Worm (Caenorhabditis elegans): ENCODE measurements around the gene hda-1.
A peak's percentile ranks its signal among the peaks of the same experiment; 100 is the strongest.

Gene hda-1

ce11 chrV:14523788-14524582 is 1.2 kb upstream of the hda-1 start, which contains the start of gene ril-1:
Gene ril-1, minus strand, starts transcription at chrV:14524129.
- peak; percentile 34 for TF ChIP-seq gmeb-2 (tag; optimal IDR thresholded peaks at IDR 0.05)
- no peak for TF ChIP-seq ceh-45 (GFP tag; IDR thresholded peaks at IDR 0.05)
- no peak for TF ChIP-seq hlh-13 (GFP tag; optimal IDR thresholded peaks at IDR 0.05)
- peak; percentile 37 for TF ChIP-seq che-1 (tag; optimal IDR thresholded peaks at IDR 0.05)
- TF ChIP-seq ceh-6 (GFP tag; optimal IDR thresholded peaks at IDR 0.05): no peak
- TF ChIP-seq eyg-1 (tag; optimal IDR thresholded peaks at IDR 0.05): peak; percentile 3
- no peak for TF ChIP-seq unc-42 (tag; optimal IDR thresholded peaks at IDR 0.05)
- no peak for TF ChIP-seq lim-6 (tag; optimal IDR thresholded peaks at IDR 0.05)
- peak; percentile 12 for TF ChIP-seq fax-1 (tag; optimal IDR thresholded peaks at IDR 0.05)
- peak; percentile 23 for TF ChIP-seq sox-4 (tag; optimal IDR thresholded peaks at IDR 0.05)
- TF ChIP-seq odd-2 (tag; optimal IDR thresholded peaks at IDR 0.05): no peak
- no peak for TF ChIP-seq ceh-48 (tag; optimal IDR thresholded peaks at IDR 0.05)
- TF ChIP-seq fkh-10 (GFP tag; optimal IDR thresholded peaks at IDR 0.05): no peak
- no peak for TF ChIP-seq unc-3 (GFP tag; conservative IDR thresholded peaks at IDR 0.05)
- peak; percentile 1 for TF ChIP-seq unc-3 (tag; optimal IDR thresholded peaks at IDR 0.05)
- peak; percentile 29 for TF ChIP-seq nfya-1 (tag; optimal IDR thresholded peaks at IDR 0.05)
- TF ChIP-seq hlh-6 (tag; optimal IDR thresholded peaks at IDR 0.05): no peak
- TF ChIP-seq sdc-2 (tag; optimal IDR thresholded peaks at IDR 0.05): no peak
- peak; percentile 33 for TF ChIP-seq unc-86 (tag; optimal IDR thresholded peaks at IDR 0.05)
- no peak for TF ChIP-seq ceh-9 (tag; optimal IDR thresholded peaks at IDR 0.05)
- peak; percentile 53 for TF ChIP-seq ttx-3 (tag; optimal IDR thresholded peaks at IDR 0.05)
- TF ChIP-seq hlh-8 (tag; optimal IDR thresholded peaks at IDR 0.05): no peak
- peak; percentile 44 for TF ChIP-seq ceh-31 (tag; optimal IDR thresholded peaks at IDR 0.05)
- TF ChIP-seq npax-4 (tag; optimal IDR thresholded peaks at IDR 0.05): peak; percentile 7
- no peak for TF ChIP-seq ceh-2 (tag; optimal IDR thresholded peaks at IDR 0.05)
- TF ChIP-seq ceh-22 (tag; optimal IDR thresholded peaks at IDR 0.05): no peak
- peak; percentile 69 for TF ChIP-seq K09A11.1 (tag; optimal IDR thresholded peaks at IDR 0.05; ENCODE audit: insufficient read depth)
- TF ChIP-seq pat-9 (tag; optimal IDR thresholded peaks at IDR 0.05): peak; percentile 18
- TF ChIP-seq tbx-7 (tag; optimal IDR thresholded peaks at IDR 0.05): no peak
- no peak for TF ChIP-seq ref-2 (tag; optimal IDR thresholded peaks at IDR 0.05)
- no peak for TF ChIP-seq rnt-1 (tag; optimal IDR thresholded peaks at IDR 0.05)
- peak; percentile 35 for TF ChIP-seq tbx-2 (tag; optimal IDR thresholded peaks at IDR 0.05)
- no peak for TF ChIP-seq pha-4 (tag; optimal IDR thresholded peaks at IDR 0.05)
- peak; percentile 15 for TF ChIP-seq T23F11.4 (GFP tag; optimal IDR thresholded peaks at IDR 0.05)
- TF ChIP-seq ceh-14 (tag; optimal IDR thresholded peaks at IDR 0.05): peak; percentile 8
- no peak for TF ChIP-seq ama-1 (optimal IDR thresholded peaks at IDR 0.05)
- no peak for TF ChIP-seq F13H6.1 (tag; optimal IDR thresholded peaks at IDR 0.05)
- TF ChIP-seq hlh-30 (tag; optimal IDR thresholded peaks at IDR 0.05; ENCODE audit: insufficient read depth): no peak
- TF ChIP-seq pros-1 (tag; optimal IDR thresholded peaks at IDR 0.05): no peak
- TF ChIP-seq ahr-1 (tag; optimal IDR thresholded peaks at IDR 0.05): no peak
- TF ChIP-seq pha-2 (tag; optimal IDR thresholded peaks at IDR 0.05): no peak
- TF ChIP-seq lin-11 (tag; optimal IDR thresholded peaks at IDR 0.05): no peak
- TF ChIP-seq nhr-232 (tag; optimal IDR thresholded peaks at IDR 0.05): no peak
- no peak for TF ChIP-seq elt-4 (tag; optimal IDR thresholded peaks at IDR 0.05)
- TF ChIP-seq pax-1 (tag; optimal IDR thresholded peaks at IDR 0.05): no peak
- TF ChIP-seq pqm-1 (tag; optimal IDR thresholded peaks at IDR 0.05): no peak
- no peak for TF ChIP-seq ceh-19 (GFP tag; optimal IDR thresholded peaks at IDR 0.05)
- TF ChIP-seq mec-3 (tag; optimal IDR thresholded peaks at IDR 0.05; ENCODE audit: borderline replicate concordance): no peak
- TF ChIP-seq ceh-18 (tag; optimal IDR thresholded peaks at IDR 0.05): no peak
- peak; percentile 33 for TF ChIP-seq C38D4.7 (GFP tag; optimal IDR thresholded peaks at IDR 0.05)
- no peak for TF ChIP-seq hlh-15 (tag; optimal IDR thresholded peaks at IDR 0.05)
- no peak for TF ChIP-seq ceh-34 (tag; optimal IDR thresholded peaks at IDR 0.05)
- no peak for TF ChIP-seq ceh-30 (tag; optimal IDR thresholded peaks at IDR 0.05)

Measured in whole organism, late embryonic.